Worm (Caenorhabditis elegans): ENCODE data around the gene fbxa-126.

fbxa-126 gene

ce11 chrIV:14343756-14344155 lies 22.2 kb upstream of the fbxa-126 start, which contains the start of gene srlf-28:
srlf-28 (minus strand) TSS chrIV:14343856.
- TF ChIP-seq nhr-25 (tag; optimal IDR thresholded peaks at IDR 0.05; ENCODE audit: borderline replicate concordance, insufficient read depth) (no peak), F49E8.2 (tag; optimal IDR thresholded peaks at IDR 0.05; ENCODE audit: borderline replicate concordance) (no peak), mdl-1 (tag; optimal IDR thresholded peaks at IDR 0.05) (no peak), fos-1 (tag; optimal IDR thresholded peaks at IDR 0.05) (no peak), ztf-7 (tag; optimal IDR thresholded peaks at IDR 0.05) (no peak), mxl-3 (GFP tag; optimal IDR thresholded peaks at IDR 0.05) (no peak), snpc-1.2 (GFP tag; IDR thresholded peaks at IDR 0.05) (no peak), ceh-62 (tag; optimal IDR thresholded peaks at IDR 0.05) (no peak), ztf-11 (tag; optimal IDR thresholded peaks at IDR 0.05) (no peak), ctbp-1 (GFP tag; IDR thresholded peaks at IDR 0.05) (no peak), nhr-111 (GFP tag; optimal IDR thresholded peaks at IDR 0.05) (no peak), Y75B8A.6 (GFP tag; IDR thresholded peaks at IDR 0.05) (no peak), lsy-2 (tag; optimal IDR thresholded peaks at IDR 0.05) (no peak), lin-38 (GFP tag; IDR thresholded peaks at IDR 0.05) (no peak), nhr-10 (tag; optimal IDR thresholded peaks at IDR 0.05) (no peak), lim-7 (GFP tag; IDR thresholded peaks at IDR 0.05) (no peak), set-16 (GFP tag; IDR thresholded peaks at IDR 0.05) (no peak), spr-1 (tag; optimal IDR thresholded peaks at IDR 0.05) (no peak), saeg-2 (GFP tag; IDR thresholded peaks at IDR 0.05) (no peak), skn-1 (tag; optimal IDR thresholded peaks at IDR 0.05) (no peak)

- TF ChIP-seq pha-4 (GFP tag; IDR thresholded peaks at IDR 0.05) = no peak
- TF ChIP-seq pha-4 (tag; optimal IDR thresholded peaks at IDR 0.05) = no peak
- TF ChIP-seq ama-1 (optimal IDR thresholded peaks at IDR 0.05) = no peak
- no peak for TF ChIP-seq aha-1 (tag)
- TF ChIP-seq ceh-20 (GFP tag; IDR thresholded peaks at IDR 0.05) = no peak
- TF ChIP-seq daf-19 (GFP tag; conservative IDR thresholded peaks at IDR 0.05) = no peak
- TF ChIP-seq dmd-9 (GFP tag; IDR thresholded peaks at IDR 0.05) = no peak
- TF ChIP-seq F44E2.7 (GFP tag; IDR thresholded peaks at IDR 0.05) = no peak
- TF ChIP-seq lim-7 (GFP tag; IDR thresholded peaks at IDR 0.05) = no peak
- no peak for TF ChIP-seq madf-5 (GFP tag; IDR thresholded peaks at IDR 0.05)
- TF ChIP-seq dmd-8 (GFP tag; IDR thresholded peaks at IDR 0.05) = no peak
- TF ChIP-seq Y75B8A.6 (GFP tag; IDR thresholded peaks at IDR 0.05) = no peak
- TF ChIP-seq vab-7 (GFP tag; IDR thresholded peaks at IDR 0.05) = no peak
- TF ChIP-seq nhr-6 (tag; optimal IDR thresholded peaks at IDR 0.05) = no peak
Observed at ce11 chrIV:14339657-14340056, 18.1 kb upstream of the fbxa-126 start, which contains the start of gene Y67A10A.11. Y67A10A.11 (plus strand) TSS chrIV:14339957.

DNA sequence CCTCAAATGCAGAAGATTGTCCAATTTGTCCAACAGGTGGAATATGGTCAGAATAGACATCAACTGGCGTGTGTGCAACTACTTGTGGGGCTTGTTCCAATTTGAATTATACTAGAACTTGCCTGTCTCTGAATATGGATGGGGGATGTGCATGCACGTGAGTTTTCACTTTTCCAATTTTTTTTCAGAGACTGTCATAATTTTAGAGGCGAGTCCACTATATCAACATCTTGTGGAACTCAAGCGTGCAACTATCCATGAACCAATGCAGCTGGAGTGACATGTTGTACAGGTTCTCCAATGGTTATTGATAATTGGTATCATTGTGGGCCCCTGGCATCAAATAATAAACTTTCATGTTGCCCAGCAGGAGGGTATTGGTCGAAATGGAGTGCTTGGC lies 16.2 kb upstream of the fbxa-126 start, which contains the start of gene Y67A10A.2:
TSS of gene Y67A10A.2 (plus strand) at position 301 of the 400 bp plus-strand sequence.
- TF ChIP-seq daf-19 (GFP tag; conservative IDR thresholded peaks at IDR 0.05) (no peak), nhr-42 (GFP tag; IDR thresholded peaks at IDR 0.05) (no peak), F37D6.2 (tag; optimal IDR thresholded peaks at IDR 0.05) (no peak), sdz-12 (GFP tag; optimal IDR thresholded peaks at IDR 0.05) (no peak), nhr-102 (tag; optimal IDR thresholded peaks at IDR 0.05) (no peak), cey-2 (tag; optimal IDR thresholded peaks at IDR 0.05; ENCODE audit: borderline replicate concordance, insufficient read depth) (no peak), F44E2.7 (GFP tag; IDR thresholded peaks at IDR 0.05) (no peak), ceh-62 (tag; optimal IDR thresholded peaks at IDR 0.05) (no peak), dve-1 (tag; optimal IDR thresholded peaks at IDR 0.05; ENCODE audit: insufficient read depth) (no peak), rbr-2 (tag; optimal IDR thresholded peaks at IDR 0.05) (no peak), D1046.2 (GFP tag; IDR thresholded peaks at IDR 0.05) (no peak), ctbp-1 (GFP tag; IDR thresholded peaks at IDR 0.05) (no peak), fos-1 (tag; optimal IDR thresholded peaks at IDR 0.05) (no peak)

All from whole organism, L4 larva.